Fruit fly (Drosophila melanogaster) whole organism, embryonic: Measurements from ENCODE around the gene CG42305.

ENCODE experiments used
- CG10543 ChIP-seq: fragments of 200-800 bp; sonication (Bioruptor generic); optimal IDR thresholded peaks from 3 replicates; lab custom pipeline; 2017; ENCODE audit warnings: missing biosample characterization, mild to moderate bottlenecking, missing genetic modification characterization, moderate library complexity
- CG11560 ChIP-seq: fragments of 200-800 bp; sonication (Bioruptor generic); IDR thresholded peaks from 3 replicates; pipeline ENCODE4 v1.3.6; 2022; ENCODE audit warnings: missing biosample characterization, missing genetic modification characterization
- CG12104 ChIP-seq: fragments of 200-800 bp; sonication (Bioruptor generic); optimal IDR thresholded peaks from 3 replicates; lab custom pipeline; 2016; ENCODE audit warnings: missing biosample characterization, missing genetic modification characterization
- CG13894 ChIP-seq: fragments of 200-800 bp; sonication (Bioruptor generic); optimal IDR thresholded peaks from 3 replicates; lab custom pipeline; 2018; ENCODE audit warnings: missing biosample characterization, mild to moderate bottlenecking, missing genetic modification characterization, moderate library complexity
- CG16815 ChIP-seq: fragments of 200-800 bp; sonication (Bioruptor generic); optimal IDR thresholded peaks from 3 replicates; lab custom pipeline; 2017; ENCODE audit warnings: missing biosample characterization, mild to moderate bottlenecking, missing genetic modification characterization
- CG16863 ChIP-seq: fragments of 200-800 bp; sonication (Bioruptor generic); optimal IDR thresholded peaks from 3 replicates; lab custom pipeline; 2016; ENCODE audit warnings: missing biosample characterization, missing genetic modification characterization
- CG18262 ChIP-seq: fragments of 200-800 bp; optimal IDR thresholded peaks from 3 replicates; lab custom pipeline; 2019; ENCODE audit warnings: missing biosample characterization, mild to moderate bottlenecking, missing genetic modification characterization, moderate library complexity
- CG2129 ChIP-seq: fragments of 200-800 bp; sonication (Bioruptor generic); IDR thresholded peaks from 2 replicates; pipeline ENCODE4 v1.3.6; 2022; ENCODE audit warnings: missing biosample characterization, missing genetic modification characterization; ENCODE audit not compliant: partially characterized antibody
- CG2678 ChIP-seq: fragments of 200-800 bp; sonication (Bioruptor generic); optimal IDR thresholded peaks from 3 replicates; lab custom pipeline; 2019; ENCODE audit warnings: missing biosample characterization, mild to moderate bottlenecking, missing genetic modification characterization, moderate library complexity
- CG3281 ChIP-seq: fragments of 200-800 bp; sonication (Bioruptor generic); optimal IDR thresholded peaks from 3 replicates; lab custom pipeline; 2017; ENCODE audit warnings: missing biosample characterization, mild to moderate bottlenecking, missing genetic modification characterization
- CG3407 ChIP-seq: fragments of 200-800 bp; sonication (Bioruptor generic); optimal IDR thresholded peaks from 2 replicates; lab custom pipeline; 2018; ENCODE audit warnings: missing biosample characterization, mild to moderate bottlenecking, missing genetic modification characterization
- CG4424 ChIP-seq: fragments of 200-800 bp; sonication (Bioruptor generic); optimal IDR thresholded peaks from 3 replicates; lab custom pipeline; 2016; ENCODE audit warnings: missing biosample characterization, missing genetic modification characterization
- CG4707 ChIP-seq: fragments of 200-800 bp; sonication (Bioruptor generic); optimal IDR thresholded peaks from 2 replicates; lab custom pipeline; 2018; ENCODE audit warnings: missing biosample characterization, mild to moderate bottlenecking, missing genetic modification characterization, moderate library complexity
- CG6254 ChIP-seq: fragments of 200-800 bp; sonication (Bioruptor generic); optimal IDR thresholded peaks from 3 replicates; lab custom pipeline; 2017; ENCODE audit warnings: mild to moderate bottlenecking, missing biosample characterization, missing genetic modification reagents, missing genetic modification characterization
- CG6765 ChIP-seq: fragments of 200-800 bp; sonication (Bioruptor generic); optimal IDR thresholded peaks from 3 replicates; lab custom pipeline; 2017; ENCODE audit warnings: missing biosample characterization, mild to moderate bottlenecking, missing genetic modification characterization
- CG7357 ChIP-seq: fragments of 200-800 bp; sonication (Bioruptor generic); IDR thresholded peaks from 3 replicates; pipeline ENCODE4 v1.3.6; 2022; ENCODE audit warnings: missing biosample characterization, missing genetic modification characterization
- Dfd ChIP-seq, 2 experiments: fragments of >200 bp; optimal IDR thresholded peaks; 2 replicates each; lab custom pipeline; 2017; ENCODE audit warnings: missing biosample characterization in 2 of 2, missing genetic modification characterization in 2 of 2
- Dip2 ChIP-seq: fragments of 200-800 bp; sonication (Bioruptor generic); IDR thresholded peaks from 2 replicates; pipeline ENCODE4 v1.3.6; 2022; ENCODE audit warnings: missing biosample characterization, missing genetic modification characterization
- E2f2 ChIP-seq: fragments of 200-800 bp; sonication (Bioruptor generic); IDR thresholded peaks from 2 replicates; pipeline ENCODE4 v1.3.6; 2022; ENCODE audit warnings: missing biosample characterization, missing genetic modification characterization
- ERR ChIP-seq: fragments of 200-800 bp; sonication (Bioruptor generic); optimal IDR thresholded peaks from 2 replicates; lab custom pipeline; 2016; ENCODE audit warnings: missing biosample characterization, missing genetic modification characterization
- Hey ChIP-seq: fragments of 200-800 bp; sonication (Bioruptor generic); optimal IDR thresholded peaks from 3 replicates; lab custom pipeline; 2018; ENCODE audit warnings: missing biosample characterization, mild to moderate bottlenecking, missing genetic modification characterization
- Hr3 ChIP-seq: fragments of 200-800 bp; sonication (Bioruptor generic); optimal IDR thresholded peaks from 3 replicates; lab custom pipeline; 2016; ENCODE audit warnings: missing biosample characterization, missing genetic modification characterization
- Hr51 ChIP-seq, 2 experiments: fragments of 200-800 bp; sonication (Bioruptor generic); optimal IDR thresholded peaks; 2 replicates in 1 of 2; 3 replicates in 1 of 2; lab custom pipeline; 2016 to 2018; ENCODE audit warnings: missing biosample characterization in 2 of 2, missing genetic modification characterization in 2 of 2, mild to moderate bottlenecking in 1 of 2, moderate library complexity in 1 of 2
- MBD-R2 ChIP-seq: fragments of 200-800 bp; sonication (Bioruptor generic); IDR thresholded peaks from 2 replicates; pipeline ENCODE4 v1.3.6; 2022; ENCODE audit warnings: missing biosample characterization, missing genetic modification characterization
- Mad ChIP-seq: fragments of 200-800 bp; sonication (Bioruptor generic); optimal IDR thresholded peaks from 2 replicates; lab custom pipeline; 2016; ENCODE audit warnings: missing biosample characterization, missing genetic modification characterization
- Mes4 ChIP-seq: fragments of 200-800 bp; sonication (Bioruptor generic); optimal IDR thresholded peaks from 2 replicates; lab custom pipeline; 2016; ENCODE audit warnings: missing biosample characterization, missing genetic modification characterization
- NC2α ChIP-seq: fragments of 200-800 bp; sonication (Bioruptor generic); optimal IDR thresholded peaks from 2 replicates; lab custom pipeline; 2016; ENCODE audit warnings: missing biosample characterization, missing genetic modification characterization
- NK7.1 ChIP-seq: fragments of 200-800 bp; sonication (Bioruptor generic); optimal IDR thresholded peaks from 3 replicates; lab custom pipeline; 2016; ENCODE audit warnings: missing biosample characterization, missing genetic modification characterization
- PHDP ChIP-seq: fragments of 200-800 bp; sonication (Bioruptor generic); optimal IDR thresholded peaks from 3 replicates; lab custom pipeline; 2018; ENCODE audit warnings: missing biosample characterization, mild to moderate bottlenecking, missing genetic modification characterization, moderate library complexity
- Poxn ChIP-seq: fragments of 200-800 bp; sonication (Bioruptor generic); IDR thresholded peaks from 2 replicates; pipeline ENCODE4 v1.3.6; 2022; ENCODE audit warnings: missing biosample characterization, missing genetic modification characterization
- Sry-β ChIP-seq: fragments of 200-800 bp; sonication (Bioruptor generic); optimal IDR thresholded peaks from 2 replicates; lab custom pipeline; 2018; ENCODE audit warnings: missing biosample characterization, mild to moderate bottlenecking, missing genetic modification characterization, moderate library complexity
- TFAM ChIP-seq: fragments of 200-800 bp; sonication (Bioruptor generic); optimal IDR thresholded peaks from 2 replicates; lab custom pipeline; 2017; ENCODE audit warnings: missing biosample characterization, missing genetic modification characterization, inconsistent platforms
- ap ChIP-seq: fragments of 200-800 bp; sonication (Bioruptor generic); IDR thresholded peaks from 2 replicates; pipeline ENCODE4 v1.3.6; 2022; ENCODE audit warnings: missing biosample characterization, missing genetic modification characterization
- br ChIP-seq: fragments of >200 bp; optimal IDR thresholded peaks from 2 replicates; lab custom pipeline; 2017
- fd64A ChIP-seq: fragments of 200-800 bp; sonication (Bioruptor generic); optimal IDR thresholded peaks from 3 replicates; lab custom pipeline; 2018; ENCODE audit warnings: missing biosample characterization, mild to moderate bottlenecking, missing genetic modification characterization
- hb ChIP-seq: fragments of 200-800 bp; sonication (Bioruptor generic); IDR thresholded peaks from 3 replicates; pipeline ENCODE4 v1.3.6; 2022; ENCODE audit warnings: missing biosample characterization, missing genetic modification characterization; ENCODE audit not compliant: partially characterized antibody
- hbn ChIP-seq: fragments of 200-800 bp; sonication (Bioruptor generic); IDR thresholded peaks from 2 replicates; pipeline ENCODE4 v1.3.6; 2022; ENCODE audit warnings: missing biosample characterization, missing genetic modification characterization; ENCODE audit not compliant: partially characterized antibody
- kay ChIP-seq: fragments of 200-800 bp; sonication (Bioruptor generic); optimal IDR thresholded peaks from 2 replicates; lab custom pipeline; 2016; ENCODE audit warnings: missing biosample characterization, missing genetic modification characterization
- lov ChIP-seq, 2 experiments: fragments of 200-800 bp in 1 of 2; fragments of >200 bp in 1 of 2; sonication (Bioruptor generic) in 1 of 2; IDR thresholded peaks in 1 of 2; optimal IDR thresholded peaks in 1 of 2; 2 replicates in 1 of 2; 3 replicates in 1 of 2; pipeline versions ENCODE4 v1.3.6 to Lab custom; 2017 to 2022; ENCODE audit warnings: missing biosample characterization in 1 of 2, missing genetic modification characterization in 1 of 2
- odd ChIP-seq: fragments of 200-800 bp; sonication (Bioruptor generic); optimal IDR thresholded peaks from 2 replicates; lab custom pipeline; 2017; ENCODE audit warnings: missing biosample characterization, mild to moderate bottlenecking, missing genetic modification characterization
- pfk ChIP-seq: fragments of 200-800 bp; sonication (Bioruptor generic); optimal IDR thresholded peaks from 2 replicates; lab custom pipeline; 2018; ENCODE audit warnings: missing biosample characterization, mild to moderate bottlenecking, missing genetic modification characterization, moderate library complexity
- pho ChIP-seq: fragments of 200-800 bp; sonication (Bioruptor generic); optimal IDR thresholded peaks from 2 replicates; lab custom pipeline; 2016; ENCODE audit warnings: missing biosample characterization, missing genetic modification characterization
- row ChIP-seq: fragments of 200-800 bp; sonication (Bioruptor generic); IDR thresholded peaks from 3 replicates; pipeline ENCODE4 v1.3.6; 2022; ENCODE audit warnings: missing biosample characterization, missing genetic modification characterization
- sim ChIP-seq: fragments of 200-800 bp; sonication (Bioruptor generic); IDR thresholded peaks from 2 replicates; pipeline ENCODE4 v1.3.6; 2022; ENCODE audit warnings: missing biosample characterization, missing genetic modification characterization
- sisA ChIP-seq: fragments of 200-800 bp; sonication (Bioruptor generic); IDR thresholded peaks from 2 replicates; pipeline ENCODE4 v1.3.6; 2022; ENCODE audit warnings: missing biosample characterization, missing genetic modification characterization
- tap ChIP-seq: fragments of 200-800 bp; optimal IDR thresholded peaks from 3 replicates; lab custom pipeline; 2019; ENCODE audit warnings: missing biosample characterization, mild to moderate bottlenecking, missing genetic modification characterization, moderate library complexity
- tup ChIP-seq: fragments of 200-800 bp; sonication (Bioruptor generic); optimal IDR thresholded peaks from 2 replicates; lab custom pipeline; 2016; ENCODE audit warnings: missing biosample characterization, mild to moderate bottlenecking, missing genetic modification characterization, moderate library complexity
- usp ChIP-seq: fragments of >200 bp; optimal IDR thresholded peaks from 2 replicates; lab custom pipeline; 2017; ENCODE audit warnings: missing biosample characterization, missing genetic modification characterization
- wdn ChIP-seq: fragments of 200-800 bp; sonication (Bioruptor generic); IDR thresholded peaks from 2 replicates; pipeline ENCODE4 v1.3.6; 2022; ENCODE audit warnings: missing biosample characterization, missing genetic modification characterization

CG42305 gene

dm6 chr2L:18839143-18839872 lies 26.9 kb downstream of the CG42305 start, which contains the start of gene CG10600 (continued):
- TF ChIP-seq Mad (GFP tag; lab: Kevin White, UChicago) (peak; percentile 90), usp (GFP tag; lab: Kevin White, UChicago) (no peak), PHDP (peak; percentile 63), TFAM (GFP tag; lab: Kevin White, UChicago) (no peak), sisA (GFP tag; lab: Robert Waterston, UW) (peak; percentile 70), Sry-β (no peak), ap (no peak), sim (GFP tag; lab: Robert Waterston, UW) (no peak), tap (tag; lab: Kevin White, UChicago) (peak; percentile 18), NK7.1 (GFP tag; lab: Kevin White, UChicago) (peak; percentile 68), CG16863 (peak; percentile 64), CG16815 (GFP tag; lab: Kevin White, UChicago) (peak; percentile 55), Hr3 (peak; percentile 81), CG3281 (peak; percentile 66), fd64A (peak; percentile 10), lov (optimal IDR thresholded peaks at IDR 0.05; lab: Kevin White, UChicago) (no peak), lov (GFP tag; IDR thresholded peaks at IDR 0.05; lab: Robert Waterston, UW) (peak; percentile 70; the same call in 1 of the 3 replicates), CG4424 (GFP tag; lab: Kevin White, UChicago) (peak; percentile 79), odd (GFP tag; lab: Kevin White, UChicago) (peak; percentile 36), CG18262 (tag; lab: Kevin White, UChicago) (peak; percentile 53), hbn (GFP tag; lab: Robert Waterston, UW) (peak; percentile 84), Poxn (GFP tag; lab: Robert Waterston, UW) (no peak), ERR (GFP tag; lab: Kevin White, UChicago) (peak; percentile 90), CG10543 (peak; percentile 75), wdn (GFP tag; lab: Robert Waterston, UW) (peak; percentile 54; the same call in 1 of the 2 replicates), pho (GFP tag; lab: Kevin White, UChicago) (peak; percentile 88), hb (GFP tag; lab: Robert Waterston, UW) (peak; percentile 67), Dfd (GFP tag; optimal IDR thresholded peaks at IDR 0.05; lab: Kevin White, UChicago) (no peak), tup (peak; percentile 87), CG3407 (GFP tag; lab: Kevin White, UChicago) (peak; percentile 61), Hey (tag; lab: Kevin White, UChicago) (no peak), CG2678 (tag; lab: Kevin White, UChicago) (no peak), MBD-R2 (GFP tag; lab: Robert Waterston, UW) (peak; percentile 86), Mes4 (peak; percentile 72), NC2α (GFP tag; lab: Kevin White, UChicago) (peak; percentile 59), E2f2 (peak; percentile 100), CG6765 (GFP tag; lab: Kevin White, UChicago) (no peak), CG7357 (GFP tag; lab: Robert Waterston, UW) (no peak; the same call in 2 of the 3 replicates), Dip2 (peak; percentile 84), CG12104 (GFP tag; lab: Kevin White, UChicago) (peak; percentile 56), CG4707 (peak; percentile 47), CG11560 (tag; lab: Robert Waterston, UW) (peak; percentile 83; the same call in 2 of the 3 replicates), br (lab: Kevin White, UChicago) (no peak), pfk (peak; percentile 4), kay (GFP tag; lab: Kevin White, UChicago) (peak; percentile 64), CG13894 (peak; percentile 83), CG6254 (GFP tag; lab: Kevin White, UChicago) (peak; percentile 28), row (peak; percentile 55), Hr51 (GFP tag; optimal IDR thresholded peaks at IDR 0.05; lab: Kevin White, UChicago) (peak in 1 of 2 experiments; percentile 93), CG2129 (GFP tag; lab: Robert Waterston, UW) (peak; percentile 54)
